Worm (Caenorhabditis elegans) whole organism, mixed stage, embryonic: ENCODE results near the gene srsx-19.

Experiments used
- bed-3 ChIP-seq: fragments of 200-800 bp; sonication (Bioruptor generic); optimal IDR thresholded peaks from 3 replicates; lab custom pipeline; 2018; ENCODE audit warnings: mild to moderate bottlenecking, missing genetic modification characterization, moderate library complexity, missing compliant biosample characterization
- blmp-1 ChIP-seq: fragments of 150-350 bp; optimal IDR thresholded peaks from 2 replicates; lab custom pipeline; 2014; ENCODE audit warnings: missing biosample characterization, missing genetic modification characterization
- ceh-39 ChIP-seq: fragments of 150-350 bp; optimal IDR thresholded peaks from 2 replicates; lab custom pipeline; 2014; ENCODE audit warnings: missing biosample characterization, missing genetic modification characterization
- ceh-43 ChIP-seq: fragments of 200-800 bp; sonication (Bioruptor generic); optimal IDR thresholded peaks from 2 replicates; lab custom pipeline; 2018; ENCODE audit warnings: mild to moderate bottlenecking, missing genetic modification characterization, moderate library complexity, missing compliant biosample characterization
- ces-1 ChIP-seq: fragments of 150-350 bp; optimal IDR thresholded peaks from 2 replicates; lab custom pipeline; 2014; ENCODE audit warnings: missing biosample characterization, missing genetic modification reagents, missing genetic modification characterization
- cnd-1 ChIP-seq: fragments of 200-800 bp; sonication (Bioruptor generic); optimal IDR thresholded peaks from 2 replicates; lab custom pipeline; 2018; ENCODE audit warnings: mild to moderate bottlenecking, missing genetic modification characterization, missing compliant biosample characterization
- drap-1 ChIP-seq: fragments of 200-800 bp; sonication (Bioruptor generic); optimal IDR thresholded peaks from 3 replicates; lab custom pipeline; 2018; ENCODE audit warnings: mild to moderate bottlenecking, missing genetic modification characterization, missing compliant biosample characterization
- elt-1 ChIP-seq: sonication (generic microtip); optimal IDR thresholded peaks from 2 replicates; lab custom pipeline; 2017; ENCODE audit warnings: missing genetic modification characterization, mild to moderate bottlenecking, missing compliant biosample characterization, antibody characterized with exemption, moderate library complexity, borderline replicate concordance; ENCODE audit not compliant: insufficient read depth
- elt-3 ChIP-seq: fragments of 150-350 bp; optimal IDR thresholded peaks from 2 replicates; lab custom pipeline; 2014; ENCODE audit warnings: missing biosample characterization, missing genetic modification characterization
- flh-1 ChIP-seq: fragments of 200-800 bp; sonication (Bioruptor generic); optimal IDR thresholded peaks from 2 replicates; lab custom pipeline; 2018; ENCODE audit warnings: mild to moderate bottlenecking, missing genetic modification characterization, moderate library complexity, missing compliant biosample characterization
- ham-2 ChIP-seq: fragments of 200-800 bp; sonication (Bioruptor generic); optimal IDR thresholded peaks from 2 replicates; lab custom pipeline; 2018; ENCODE audit warnings: mild to moderate bottlenecking, missing genetic modification characterization, missing compliant biosample characterization
- hlh-1 ChIP-seq: fragments of 150-350 bp; optimal IDR thresholded peaks from 2 replicates; lab custom pipeline; 2014; ENCODE audit warnings: missing biosample characterization, missing genetic modification reagents, missing genetic modification characterization
- lin-13 ChIP-seq: fragments of 150-350 bp; optimal IDR thresholded peaks from 2 replicates; lab custom pipeline; 2014; ENCODE audit warnings: missing biosample characterization, missing genetic modification characterization
- lin-32 ChIP-seq: fragments of 200-800 bp; sonication (Bioruptor generic); optimal IDR thresholded peaks from 2 replicates; lab custom pipeline; 2018; ENCODE audit warnings: mild to moderate bottlenecking, missing genetic modification characterization, missing compliant biosample characterization
- lsy-2 ChIP-seq: fragments of 150-350 bp; optimal IDR thresholded peaks from 2 replicates; lab custom pipeline; 2014; ENCODE audit warnings: missing biosample characterization, missing genetic modification characterization
- mep-1 ChIP-seq: fragments of 150-350 bp; optimal IDR thresholded peaks from 2 replicates; lab custom pipeline; 2017; ENCODE audit warnings: missing biosample characterization, missing genetic modification reagents, missing genetic modification characterization, inconsistent platforms
- mls-2 ChIP-seq: sonication (generic microtip); optimal IDR thresholded peaks from 2 replicates; lab custom pipeline; 2016; ENCODE audit warnings: mild to moderate bottlenecking, missing genetic modification characterization, moderate library complexity, missing compliant biosample characterization
- nhr-2 ChIP-seq: fragments of 150-350 bp; optimal IDR thresholded peaks from 2 replicates; lab custom pipeline; 2014; ENCODE audit warnings: missing biosample characterization, missing genetic modification characterization
- nhr-237 ChIP-seq: fragments of 150-350 bp; optimal IDR thresholded peaks from 2 replicates; lab custom pipeline; 2014; ENCODE audit warnings: missing biosample characterization, missing genetic modification characterization
- nhr-28 ChIP-seq: fragments of 150-350 bp; optimal IDR thresholded peaks from 2 replicates; lab custom pipeline; 2014; ENCODE audit warnings: missing biosample characterization, missing genetic modification characterization
- nhr-76 ChIP-seq: sonication (generic microtip); optimal IDR thresholded peaks from 2 replicates; lab custom pipeline; 2017; ENCODE audit warnings: missing biosample characterization, missing genetic modification characterization
- pha-4 ChIP-seq: fragments of 150-350 bp; optimal IDR thresholded peaks from 2 replicates; lab custom pipeline; 2018; ENCODE audit warnings: missing biosample characterization, missing genetic modification reagents, missing genetic modification characterization
- sem-2 ChIP-seq: fragments of 200-800 bp; sonication (Bioruptor generic); optimal IDR thresholded peaks from 2 replicates; lab custom pipeline; 2018; ENCODE audit warnings: mild to moderate bottlenecking, missing genetic modification characterization, missing compliant biosample characterization
- snpc-4 ChIP-seq: fragments of 150-350 bp; optimal IDR thresholded peaks from 2 replicates; lab custom pipeline; 2014; ENCODE audit warnings: missing biosample characterization, missing genetic modification characterization
- sptf-1 ChIP-seq: sonication (generic microtip); optimal IDR thresholded peaks from 2 replicates; lab custom pipeline; 2017; ENCODE audit warnings: mild to moderate bottlenecking, missing genetic modification characterization, moderate library complexity, missing compliant biosample characterization
- tbx-8 ChIP-seq: fragments of 200-800 bp; sonication (Bioruptor generic); optimal IDR thresholded peaks from 2 replicates; lab custom pipeline; 2018; ENCODE audit warnings: mild to moderate bottlenecking, missing genetic modification characterization, moderate library complexity, missing compliant biosample characterization
- unc-120 ChIP-seq: sonication (generic microtip); optimal IDR thresholded peaks from 2 replicates; lab custom pipeline; 2017; ENCODE audit warnings: missing genetic modification characterization, missing compliant biosample characterization; ENCODE audit not compliant: poor library complexity, severe bottlenecking
- unc-39 ChIP-seq: fragments of 150-350 bp; optimal IDR thresholded peaks from 2 replicates; lab custom pipeline; 2014; ENCODE audit warnings: missing biosample characterization, missing genetic modification characterization
- unc-62 ChIP-seq: fragments of 150-350 bp; optimal IDR thresholded peaks from 2 replicates; lab custom pipeline; 2014; ENCODE audit warnings: missing biosample characterization, missing genetic modification reagents, missing genetic modification characterization
- zip-8 ChIP-seq: fragments of 150-350 bp; optimal IDR thresholded peaks from 2 replicates; lab custom pipeline; 2014; ENCODE audit warnings: missing biosample characterization, missing genetic modification characterization
- ztf-11 ChIP-seq: fragments of 150-350 bp; optimal IDR thresholded peaks from 2 replicates; lab custom pipeline; 2014; ENCODE audit warnings: missing biosample characterization, missing genetic modification characterization

Gene srsx-19

DNA sequence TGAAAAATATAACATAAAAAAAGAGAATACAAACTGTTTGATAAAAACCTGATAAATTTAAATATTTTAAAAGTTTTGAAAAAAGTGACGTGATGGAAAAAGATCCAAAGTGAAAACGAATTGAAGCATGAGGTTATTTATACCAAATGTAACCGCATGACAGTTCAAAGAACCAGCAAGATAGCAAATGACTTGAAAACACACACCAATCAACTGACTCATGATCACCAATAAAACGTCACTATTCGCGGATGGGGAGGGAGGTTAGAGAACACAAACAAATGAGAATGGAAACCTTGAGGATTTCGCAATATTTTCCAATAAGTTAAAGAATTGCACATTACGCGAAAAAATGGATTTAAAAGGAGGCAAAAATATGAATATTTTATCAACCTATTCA is 21.9 kb downstream of the srsx-19 start, which contains the start of gene C06B3.7:
Gene C06B3.7, plus strand, starts transcription at position 287 of the 400 bp plus-strand sequence.
- TF ChIP-seq mls-2 (no peak), sptf-1 (tag; lab: Kevin White, UChicago) (no peak), ceh-39 (no peak), unc-120 (tag; lab: Kevin White, UChicago) (no peak)
- TF ChIP-seq, all 35 proteins: peak for 0

- TF ChIP-seq ztf-11 (tag; lab: Kevin White, UChicago) (no peak), ces-1 (GFP tag; lab: Kevin White, UChicago) (no peak), nhr-237 (tag; lab: Kevin White, UChicago) (no peak), blmp-1 (no peak), tbx-8 (GFP tag; lab: Kevin White, UChicago) (no peak), unc-62 (no peak), nhr-76 (tag; lab: Kevin White, UChicago) (no peak)
Measured at ce11 chrV:13915390-13915789, 27.9 kb downstream of the srsx-19 start, which contains the start of gene gcy-32. Gene gcy-32 (minus strand): TSS chrV:13915490.

DNA sequence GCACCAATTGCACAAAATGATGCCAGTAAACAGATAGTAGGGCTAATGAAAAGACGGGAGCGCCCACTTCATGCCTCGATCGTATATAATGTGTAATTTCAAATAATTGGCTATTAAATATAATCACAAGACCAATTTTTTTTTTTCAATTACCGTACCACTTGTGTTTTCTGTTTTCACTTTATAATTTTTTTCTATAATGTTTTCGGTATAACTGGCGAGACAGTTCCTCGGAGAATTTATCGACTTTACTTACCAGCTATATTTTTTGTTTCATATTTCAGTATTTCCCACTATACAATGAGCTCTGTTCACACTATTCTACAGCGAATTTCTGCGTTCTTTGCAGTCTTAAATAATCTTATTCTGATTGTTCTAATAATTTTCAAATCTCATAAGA is 28.7 kb downstream of the srsx-19 start, which contains the start of gene str-252:
Gene str-252, plus strand, starts transcription at position 301 of the 400 bp plus-strand sequence.
- TF ChIP-seq ceh-43 (GFP tag; lab: Kevin White, UChicago): no peak
- no peak for TF ChIP-seq bed-3 (GFP tag; lab: Kevin White, UChicago)
- TF ChIP-seq nhr-237 (tag; lab: Kevin White, UChicago): no peak
- TF ChIP-seq tbx-8 (GFP tag; lab: Kevin White, UChicago): no peak
- no peak for TF ChIP-seq nhr-2
- TF ChIP-seq lin-32 (GFP tag; lab: Kevin White, UChicago): no peak
- TF ChIP-seq mep-1 (tag; lab: Kevin White, UChicago): no peak
- no peak for TF ChIP-seq ham-2 (GFP tag; lab: Kevin White, UChicago)
- no peak for TF ChIP-seq ces-1 (GFP tag; lab: Kevin White, UChicago)
- no peak for TF ChIP-seq mls-2
- TF ChIP-seq sptf-1 (tag; lab: Kevin White, UChicago): no peak

DNA sequence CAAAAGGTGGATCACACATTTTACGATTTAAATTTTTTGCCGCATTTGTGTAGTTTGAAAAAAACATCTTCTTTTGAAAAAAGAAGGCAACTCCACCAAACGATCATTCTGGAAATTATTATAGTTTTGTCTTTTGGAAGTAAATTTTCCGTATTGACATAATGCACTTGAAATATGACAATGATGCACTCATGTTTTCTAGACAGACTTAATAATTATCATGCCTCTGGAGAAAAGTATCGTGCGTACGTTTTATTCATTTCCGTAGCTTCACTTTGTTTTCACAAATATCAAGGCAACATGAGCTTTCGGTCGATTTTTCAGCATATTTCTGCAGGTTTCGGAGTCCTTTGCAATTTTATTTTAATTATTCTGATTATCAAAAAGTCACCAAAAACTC is 30.9 kb downstream of the srsx-19 start, which contains the start of gene str-250:
Gene str-250, plus strand, starts transcription at position 301 of the 400 bp plus-strand sequence.
- TF ChIP-seq hlh-1 (tag; lab: Kevin White, UChicago): no peak
- TF ChIP-seq pha-4 (tag; lab: Kevin White, UChicago): no peak
- no peak for TF ChIP-seq lin-13 (tag; lab: Kevin White, UChicago)
- no peak for TF ChIP-seq nhr-76 (tag; lab: Kevin White, UChicago)
- no peak for TF ChIP-seq ham-2 (GFP tag; lab: Kevin White, UChicago)
- TF ChIP-seq drap-1: no peak
- TF ChIP-seq ceh-43 (GFP tag; lab: Kevin White, UChicago): no peak
- no peak for TF ChIP-seq lsy-2
- no peak for TF ChIP-seq unc-62
- no peak for TF ChIP-seq ceh-39
- no peak for TF ChIP-seq mep-1 (tag; lab: Kevin White, UChicago)
- TF ChIP-seq elt-3 (tag; lab: Kevin White, UChicago): no peak
- TF ChIP-seq nhr-237 (tag; lab: Kevin White, UChicago): no peak
- no peak for TF ChIP-seq unc-39
- no peak for TF ChIP-seq zip-8
- no peak for TF ChIP-seq nhr-28
- TF ChIP-seq ces-1 (GFP tag; lab: Kevin White, UChicago): no peak
- TF ChIP-seq ztf-11 (tag; lab: Kevin White, UChicago): no peak

DNA sequence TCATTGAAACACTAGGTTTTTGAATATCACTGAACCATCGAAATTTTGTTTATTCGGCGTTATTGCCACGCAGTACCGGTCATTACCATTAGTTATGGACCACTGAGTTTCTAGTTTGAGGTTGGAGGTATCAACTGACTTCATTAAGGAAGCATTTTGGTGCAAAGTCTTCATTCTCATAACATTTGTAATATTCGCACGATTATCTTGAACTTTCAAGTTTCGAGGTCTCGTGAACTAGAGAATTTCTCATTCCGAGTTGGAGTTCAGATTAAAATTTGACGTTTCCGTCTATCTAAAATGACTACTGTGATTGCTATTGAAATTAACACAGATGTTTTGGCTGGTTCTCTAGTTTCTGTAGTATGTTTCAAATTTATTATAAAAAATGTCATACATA is 33.3 kb downstream of the srsx-19 start, which contains the start of gene srx-42:
Gene srx-42, plus strand, starts transcription at position 301 of the 400 bp plus-strand sequence.
- TF ChIP-seq drap-1 (no peak), snpc-4 (no peak), nhr-76 (tag; lab: Kevin White, UChicago) (no peak), zip-8 (no peak), elt-1 (no peak), hlh-1 (tag; lab: Kevin White, UChicago) (no peak), flh-1 (GFP tag; lab: Kevin White, UChicago) (no peak)

- no peak for TF ChIP-seq lin-13 (tag; lab: Kevin White, UChicago)
- no peak for TF ChIP-seq mls-2
- TF ChIP-seq snpc-4: no peak
- TF ChIP-seq unc-120 (tag; lab: Kevin White, UChicago): no peak
- no peak for TF ChIP-seq sem-2
- TF ChIP-seq cnd-1: no peak
- TF ChIP-seq ces-1 (GFP tag; lab: Kevin White, UChicago): no peak
- TF ChIP-seq ztf-11 (tag; lab: Kevin White, UChicago): no peak
- no peak for TF ChIP-seq ceh-43 (GFP tag; lab: Kevin White, UChicago)
Measured at ce11 chrV:13923851-13924250, 36.4 kb downstream of the srsx-19 start, which contains the start of gene srxa-11. Gene srxa-11 (plus strand): TSS chrV:13924151.
